Worm (Caenorhabditis elegans): ENCODE data around the gene unc-85.

The unc-85 gene

ce11 chrII:4739984-4740462 is 38.2 kb downstream of the unc-85 start, which contains the start of gene eas-1:
eas-1 (plus strand) TSS chrII:4740412.
- TF ChIP-seq Y79H2A.3 (GFP tag; conservative IDR thresholded peaks at IDR 0.05) = no peak
- TF ChIP-seq F22D6.2 (tag; optimal IDR thresholded peaks at IDR 0.05) = peak; percentile 8
- TF ChIP-seq athp-1 (tag; optimal IDR thresholded peaks at IDR 0.05) = peak; percentile 33
- peak; percentile 51; the same call in 1 of the 2 replicates for TF ChIP-seq attf-3 (GFP tag; conservative IDR thresholded peaks at IDR 0.05)
- no peak for TF ChIP-seq tbx-9 (tag; optimal IDR thresholded peaks at IDR 0.05; ENCODE audit: borderline replicate concordance)
- TF ChIP-seq akir-1 (GFP tag; optimal IDR thresholded peaks at IDR 0.05) = peak; percentile 58
- TF ChIP-seq lin-35 (GFP tag; optimal IDR thresholded peaks at IDR 0.05) = peak in 2 of 3 experiments; percentile 46 to 91
- peak; percentile 69 for TF ChIP-seq ceh-100 (GFP tag; IDR thresholded peaks at IDR 0.05)
- peak; percentile 78 for TF ChIP-seq hmg-20 (GFP tag; IDR thresholded peaks at IDR 0.05)
- peak; percentile 45 for TF ChIP-seq madf-8 (GFP tag; conservative IDR thresholded peaks at IDR 0.05)
- no peak for TF ChIP-seq hlh-12 (tag; optimal IDR thresholded peaks at IDR 0.05)
- peak; percentile 91 for TF ChIP-seq ceh-27 (GFP tag; optimal IDR thresholded peaks at IDR 0.05)
- peak; percentile 44 for TF ChIP-seq tbp1 (GFP tag; optimal IDR thresholded peaks at IDR 0.05)
- TF ChIP-seq chd-7 (tag; optimal IDR thresholded peaks at IDR 0.05) = peak; percentile 24
- TF ChIP-seq D2030.7 (GFP tag; IDR thresholded peaks at IDR 0.05) = peak; percentile 70
- TF ChIP-seq mel-28 (tag; optimal IDR thresholded peaks at IDR 0.05; ENCODE audit: borderline replicate concordance) = no peak
- no peak for TF ChIP-seq sdz-38 (tag; optimal IDR thresholded peaks at IDR 0.05)
- 0 out of 2 replicates have a peak, but pooled peaks have one; percentile 23 for TF ChIP-seq hmg-1.2 (GFP tag; IDR thresholded peaks at IDR 0.05)
- TF ChIP-seq unc-130 (GFP tag; optimal IDR thresholded peaks at IDR 0.05) = peak; percentile 70
- TF ChIP-seq somi-1 (GFP tag; optimal IDR thresholded peaks at IDR 0.05) = peak; percentile 12
- TF ChIP-seq attf-5 (GFP tag; optimal IDR thresholded peaks at IDR 0.05) = peak; percentile 76
- peak; percentile 82 for TF ChIP-seq efl-1 (GFP tag; optimal IDR thresholded peaks at IDR 0.05)
- peak; percentile 63 for TF ChIP-seq lsl-1 (GFP tag; optimal IDR thresholded peaks at IDR 0.05)
- peak; percentile 73; the same call in 1 of the 2 replicates for TF ChIP-seq let-526 (GFP tag; IDR thresholded peaks at IDR 0.05)
- peak; percentile 73 for TF ChIP-seq atf-7 (tag; optimal IDR thresholded peaks at IDR 0.05)
- TF ChIP-seq nfya-1 (tag; optimal IDR thresholded peaks at IDR 0.05; ENCODE audit: borderline replicate concordance, insufficient read depth) = no peak
- TF ChIP-seq ZK185.1 (tag; optimal IDR thresholded peaks at IDR 0.05; ENCODE audit: poor library complexity, severe bottlenecking) = peak; percentile 84
- TF ChIP-seq gei-17 (GFP tag; optimal IDR thresholded peaks at IDR 0.05) = no peak
- peak; percentile 79 for TF ChIP-seq dox-1 (GFP tag; IDR thresholded peaks at IDR 0.05)
- TF ChIP-seq lin-54 (GFP tag; optimal IDR thresholded peaks at IDR 0.05) = peak; percentile 94
- peak; percentile 50 for TF ChIP-seq K12H6.12 (tag; optimal IDR thresholded peaks at IDR 0.05)
- peak; percentile 21 for TF ChIP-seq xnd-1 (tag; optimal IDR thresholded peaks at IDR 0.05)
- TF ChIP-seq lir-1 (GFP tag; conservative IDR thresholded peaks at IDR 0.05) = peak; percentile 79
- TF ChIP-seq Y67H2A.10 (GFP tag; conservative IDR thresholded peaks at IDR 0.05) = peak; percentile 45; the same call in 1 of the 2 replicates
- peak; percentile 27 for TF ChIP-seq ztf-18 (tag; optimal IDR thresholded peaks at IDR 0.05)
- peak; percentile 61 for TF ChIP-seq him-1 (tag; optimal IDR thresholded peaks at IDR 0.05)
- peak; percentile 5 for TF ChIP-seq sptf-2 (GFP tag; optimal IDR thresholded peaks at IDR 0.05)
- peak; percentile 65 for TF ChIP-seq lin-40 (tag; optimal IDR thresholded peaks at IDR 0.05)
- TF ChIP-seq T26A5.8 (tag; optimal IDR thresholded peaks at IDR 0.05) = no peak
- peak; percentile 53; the same call in 1 of the 2 replicates for TF ChIP-seq pbrm-1 (GFP tag; IDR thresholded peaks at IDR 0.05)
- no peak for TF ChIP-seq F57C9.4 (tag; optimal IDR thresholded peaks at IDR 0.05)
- no peak for TF ChIP-seq dpff-1 (tag; optimal IDR thresholded peaks at IDR 0.05)
- TF ChIP-seq ztf-25 (GFP tag; IDR thresholded peaks at IDR 0.05) = peak; percentile 76; the same call in 1 of the 2 replicates
- TF ChIP-seq F33H1.4 (GFP tag; IDR thresholded peaks at IDR 0.05) = peak; percentile 67
- TF ChIP-seq snpc-4 (GFP tag; optimal IDR thresholded peaks at IDR 0.05) = no peak
- TF ChIP-seq snpc-4 (tag; optimal IDR thresholded peaks at IDR 0.05) = peak in 2 of 4 experiments; percentile 18 to 22
- peak; percentile 27 for TF ChIP-seq nhr-80 (tag; optimal IDR thresholded peaks at IDR 0.05)
- TF ChIP-seq ccch-3 (GFP tag; optimal IDR thresholded peaks at IDR 0.05) = peak; percentile 37
